Worm (Caenorhabditis elegans): Measurements from ENCODE around the gene C54F6.12.

Gene C54F6.12

ce11 chrV:7587637-7588036, 49.7 kb upstream of the C54F6.12 start, which contains the start of the genes F19F10.11 and C50E3.5 (continued):
- TF ChIP-seq F55B11.4 (tag; optimal IDR thresholded peaks at IDR 0.05; ENCODE audit: borderline replicate concordance, insufficient read depth), result no peak
- TF ChIP-seq snpc-1.3 (tag; optimal IDR thresholded peaks at IDR 0.05; ENCODE audit: insufficient read depth), result peak; percentile 60
- no peak for TF ChIP-seq mxl-1 (tag; optimal IDR thresholded peaks at IDR 0.05)
- no peak for TF ChIP-seq sea-2 (GFP tag; IDR thresholded peaks at IDR 0.05)
- no peak for TF ChIP-seq Y95B8A.8 (GFP tag; IDR thresholded peaks at IDR 0.05)
- TF ChIP-seq egrh-3 (GFP tag; IDR thresholded peaks at IDR 0.05), result no peak
- TF ChIP-seq hrde-1 (tag; optimal IDR thresholded peaks at IDR 0.05; ENCODE audit: borderline replicate concordance), result no peak
- TF ChIP-seq K12H6.12 (tag; optimal IDR thresholded peaks at IDR 0.05), result no peak
- no peak for TF ChIP-seq lsy-27 (tag; optimal IDR thresholded peaks at IDR 0.05; ENCODE audit: borderline replicate concordance, insufficient read depth)
- no peak for TF ChIP-seq C06A6.2 (GFP tag; conservative IDR thresholded peaks at IDR 0.05)
- TF ChIP-seq egl-18 (GFP tag; IDR thresholded peaks at IDR 0.05), result no peak
- no peak for TF ChIP-seq pha-4 (tag; optimal IDR thresholded peaks at IDR 0.05)
- TF ChIP-seq ztf-25 (GFP tag; IDR thresholded peaks at IDR 0.05), result no peak
- no peak for TF ChIP-seq zfh-2 (GFP tag; conservative IDR thresholded peaks at IDR 0.05)
- TF ChIP-seq xnd-1 (tag; optimal IDR thresholded peaks at IDR 0.05), result no peak
- no peak for TF ChIP-seq gei-17 (GFP tag; optimal IDR thresholded peaks at IDR 0.05)
- no peak for TF ChIP-seq F52B5.7 (tag; optimal IDR thresholded peaks at IDR 0.05)
- no peak for TF ChIP-seq lir-1 (GFP tag; conservative IDR thresholded peaks at IDR 0.05)
- no peak for TF ChIP-seq K11D2.4 (GFP tag; IDR thresholded peaks at IDR 0.05)
- TF ChIP-seq ceh-40 (GFP tag; IDR thresholded peaks at IDR 0.05), result no peak
- no peak for TF ChIP-seq cebp-2 (GFP tag; IDR thresholded peaks at IDR 0.05)
- TF ChIP-seq nhr-179 (tag; optimal IDR thresholded peaks at IDR 0.05), result no peak
- no peak for TF ChIP-seq efl-1 (GFP tag; optimal IDR thresholded peaks at IDR 0.05)
- no peak for TF ChIP-seq nhr-27 (tag; optimal IDR thresholded peaks at IDR 0.05)
- no peak for TF ChIP-seq egl-44 (GFP tag; IDR thresholded peaks at IDR 0.05)
- TF ChIP-seq unc-62 (GFP tag; optimal IDR thresholded peaks at IDR 0.05), result no peak
- TF ChIP-seq lin-35 (GFP tag; optimal IDR thresholded peaks at IDR 0.05), result peak in 1 of 3 experiments; percentile 50
- peak; percentile 45 for TF ChIP-seq F23B12.7 (tag; optimal IDR thresholded peaks at IDR 0.05; ENCODE audit: insufficient read depth)

DNA sequence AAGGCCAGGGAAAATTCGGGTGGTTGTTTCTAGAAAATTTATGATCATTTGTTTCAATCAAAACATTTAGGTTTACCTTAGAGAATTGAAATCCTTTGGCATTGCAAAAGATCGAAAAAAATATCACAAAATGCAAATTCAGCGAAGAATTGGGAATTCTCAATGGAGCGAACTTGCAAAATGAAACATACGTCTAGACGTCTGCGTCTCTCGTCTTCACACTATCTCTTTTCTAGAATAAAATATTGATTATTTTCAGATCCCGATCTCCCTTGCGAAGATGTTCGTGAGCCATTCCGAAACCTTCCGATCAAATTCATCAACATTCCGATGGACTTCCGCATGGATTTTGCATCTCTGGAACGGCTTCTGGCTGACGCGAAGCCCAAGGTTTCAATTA, 42.5 kb upstream of the C54F6.12 start, which contains the start of gene ets-6:
ets-6 (minus strand) TSS at position 169 of the 400 bp plus-strand sequence.
- TF ChIP-seq hmg-1.2 (GFP tag; IDR thresholded peaks at IDR 0.05) (peak; percentile 91), athp-1 (tag; optimal IDR thresholded peaks at IDR 0.05) (peak; percentile 14), tbp1 (GFP tag; optimal IDR thresholded peaks at IDR 0.05) (peak; percentile 4), D2030.7 (GFP tag; IDR thresholded peaks at IDR 0.05) (peak; percentile 34; the same call in 1 of the 2 replicates), attf-5 (GFP tag; optimal IDR thresholded peaks at IDR 0.05) (peak; percentile 78), efl-1 (GFP tag; optimal IDR thresholded peaks at IDR 0.05) (peak; percentile 10), lin-54 (GFP tag; optimal IDR thresholded peaks at IDR 0.05) (peak; percentile 22), lin-40 (tag; optimal IDR thresholded peaks at IDR 0.05) (peak; percentile 21), lsy-27 (tag; optimal IDR thresholded peaks at IDR 0.05; ENCODE audit: borderline replicate concordance, insufficient read depth) (no peak), cebp-1 (GFP tag; IDR thresholded peaks at IDR 0.05) (no peak), cebp-1 (tag; optimal IDR thresholded peaks at IDR 0.05) (peak; percentile 17), mcd-1 (GFP tag; IDR thresholded peaks at IDR 0.05) (peak; percentile 93), rpc-1 (optimal IDR thresholded peaks at IDR 0.05) (no peak), rpc-1 (tag; optimal IDR thresholded peaks at IDR 0.05) (no peak), B0336.3 (GFP tag; IDR thresholded peaks at IDR 0.05) (0 out of 2 replicates have a peak, but pooled peaks have one; percentile 10), nhr-27 (tag; optimal IDR thresholded peaks at IDR 0.05) (no peak), egrh-3 (GFP tag; IDR thresholded peaks at IDR 0.05) (no peak), snpc-3.4 (tag; optimal IDR thresholded peaks at IDR 0.05) (peak; percentile 17), rcor-1 (GFP tag; IDR thresholded peaks at IDR 0.05) (peak; percentile 61), zfh-2 (GFP tag; conservative IDR thresholded peaks at IDR 0.05) (no peak), madf-6 (GFP tag; IDR thresholded peaks at IDR 0.05) (peak; percentile 45; the same call in 1 of the 2 replicates), lsl-1 (GFP tag; optimal IDR thresholded peaks at IDR 0.05) (peak; percentile 33), ekl-4 (GFP tag; IDR thresholded peaks at IDR 0.05) (peak; percentile 25; the same call in 1 of the 2 replicates), dox-1 (GFP tag; IDR thresholded peaks at IDR 0.05) (peak; percentile 56), ztf-18 (tag; optimal IDR thresholded peaks at IDR 0.05) (peak; percentile 65)
